Worm (Caenorhabditis elegans) whole organism, mixed stage, embryonic: Measurements from ENCODE around the gene ras-2.
"Not testable (repeated sequence)": the region's sequence is repeated elsewhere in the genome, so short reads cannot be mapped to it uniquely, and the experiment has no call there.

Source experiments
- M03D4.4 ChIP-seq: sonication (generic microtip); optimal IDR thresholded peaks from 2 replicates; lab custom pipeline; 2017; ENCODE audit warnings: mild to moderate bottlenecking, missing genetic modification characterization, missing compliant biosample characterization
- blmp-1 ChIP-seq: fragments of 150-350 bp; optimal IDR thresholded peaks from 2 replicates; lab custom pipeline; 2014; ENCODE audit warnings: missing biosample characterization, missing genetic modification characterization
- ceh-39 ChIP-seq: fragments of 150-350 bp; optimal IDR thresholded peaks from 2 replicates; lab custom pipeline; 2014; ENCODE audit warnings: missing biosample characterization, missing genetic modification characterization
- ces-1 ChIP-seq: fragments of 150-350 bp; optimal IDR thresholded peaks from 2 replicates; lab custom pipeline; 2014; ENCODE audit warnings: missing biosample characterization, missing genetic modification reagents, missing genetic modification characterization
- cnd-1 ChIP-seq: fragments of 200-800 bp; sonication (Bioruptor generic); optimal IDR thresholded peaks from 2 replicates; lab custom pipeline; 2018; ENCODE audit warnings: mild to moderate bottlenecking, missing genetic modification characterization, missing compliant biosample characterization
- drap-1 ChIP-seq: fragments of 200-800 bp; sonication (Bioruptor generic); optimal IDR thresholded peaks from 3 replicates; lab custom pipeline; 2018; ENCODE audit warnings: mild to moderate bottlenecking, missing genetic modification characterization, missing compliant biosample characterization
- elt-1 ChIP-seq: sonication (generic microtip); optimal IDR thresholded peaks from 2 replicates; lab custom pipeline; 2017; ENCODE audit warnings: missing genetic modification characterization, mild to moderate bottlenecking, missing compliant biosample characterization, antibody characterized with exemption, moderate library complexity, borderline replicate concordance; ENCODE audit not compliant: insufficient read depth
- elt-3 ChIP-seq: fragments of 150-350 bp; optimal IDR thresholded peaks from 2 replicates; lab custom pipeline; 2014; ENCODE audit warnings: missing biosample characterization, missing genetic modification characterization
- flh-1 ChIP-seq: fragments of 200-800 bp; sonication (Bioruptor generic); optimal IDR thresholded peaks from 2 replicates; lab custom pipeline; 2018; ENCODE audit warnings: mild to moderate bottlenecking, missing genetic modification characterization, moderate library complexity, missing compliant biosample characterization
- ham-2 ChIP-seq: fragments of 200-800 bp; sonication (Bioruptor generic); optimal IDR thresholded peaks from 2 replicates; lab custom pipeline; 2018; ENCODE audit warnings: mild to moderate bottlenecking, missing genetic modification characterization, missing compliant biosample characterization
- lin-32 ChIP-seq: fragments of 200-800 bp; sonication (Bioruptor generic); optimal IDR thresholded peaks from 2 replicates; lab custom pipeline; 2018; ENCODE audit warnings: mild to moderate bottlenecking, missing genetic modification characterization, missing compliant biosample characterization
- lsy-2 ChIP-seq: fragments of 150-350 bp; optimal IDR thresholded peaks from 2 replicates; lab custom pipeline; 2014; ENCODE audit warnings: missing biosample characterization, missing genetic modification characterization
- mep-1 ChIP-seq: fragments of 150-350 bp; optimal IDR thresholded peaks from 2 replicates; lab custom pipeline; 2017; ENCODE audit warnings: missing biosample characterization, missing genetic modification reagents, missing genetic modification characterization, inconsistent platforms
- mls-2 ChIP-seq: sonication (generic microtip); optimal IDR thresholded peaks from 2 replicates; lab custom pipeline; 2016; ENCODE audit warnings: mild to moderate bottlenecking, missing genetic modification characterization, moderate library complexity, missing compliant biosample characterization
- nhr-12 ChIP-seq: fragments of 150-350 bp; optimal IDR thresholded peaks from 2 replicates; lab custom pipeline; 2014; ENCODE audit warnings: missing biosample characterization, missing genetic modification characterization
- nhr-2 ChIP-seq: fragments of 150-350 bp; optimal IDR thresholded peaks from 2 replicates; lab custom pipeline; 2014; ENCODE audit warnings: missing biosample characterization, missing genetic modification characterization
- nhr-237 ChIP-seq: fragments of 150-350 bp; optimal IDR thresholded peaks from 2 replicates; lab custom pipeline; 2014; ENCODE audit warnings: missing biosample characterization, missing genetic modification characterization
- nhr-28 ChIP-seq: fragments of 150-350 bp; optimal IDR thresholded peaks from 2 replicates; lab custom pipeline; 2014; ENCODE audit warnings: missing biosample characterization, missing genetic modification characterization
- nhr-76 ChIP-seq: sonication (generic microtip); optimal IDR thresholded peaks from 2 replicates; lab custom pipeline; 2017; ENCODE audit warnings: missing biosample characterization, missing genetic modification characterization
- pha-4 ChIP-seq: fragments of 150-350 bp; optimal IDR thresholded peaks from 2 replicates; lab custom pipeline; 2018; ENCODE audit warnings: missing biosample characterization, missing genetic modification reagents, missing genetic modification characterization
- sem-2 ChIP-seq: fragments of 200-800 bp; sonication (Bioruptor generic); optimal IDR thresholded peaks from 2 replicates; lab custom pipeline; 2018; ENCODE audit warnings: mild to moderate bottlenecking, missing genetic modification characterization, missing compliant biosample characterization
- sptf-1 ChIP-seq: sonication (generic microtip); optimal IDR thresholded peaks from 2 replicates; lab custom pipeline; 2017; ENCODE audit warnings: mild to moderate bottlenecking, missing genetic modification characterization, moderate library complexity, missing compliant biosample characterization
- tbx-8 ChIP-seq: fragments of 200-800 bp; sonication (Bioruptor generic); optimal IDR thresholded peaks from 2 replicates; lab custom pipeline; 2018; ENCODE audit warnings: mild to moderate bottlenecking, missing genetic modification characterization, moderate library complexity, missing compliant biosample characterization
- unc-120 ChIP-seq: sonication (generic microtip); optimal IDR thresholded peaks from 2 replicates; lab custom pipeline; 2017; ENCODE audit warnings: missing genetic modification characterization, missing compliant biosample characterization; ENCODE audit not compliant: poor library complexity, severe bottlenecking
- unc-39 ChIP-seq: fragments of 150-350 bp; optimal IDR thresholded peaks from 2 replicates; lab custom pipeline; 2014; ENCODE audit warnings: missing biosample characterization, missing genetic modification characterization
- unc-62 ChIP-seq: fragments of 150-350 bp; optimal IDR thresholded peaks from 2 replicates; lab custom pipeline; 2014; ENCODE audit warnings: missing biosample characterization, missing genetic modification reagents, missing genetic modification characterization
- zip-8 ChIP-seq: fragments of 150-350 bp; optimal IDR thresholded peaks from 2 replicates; lab custom pipeline; 2014; ENCODE audit warnings: missing biosample characterization, missing genetic modification characterization
- ztf-11 ChIP-seq: fragments of 150-350 bp; optimal IDR thresholded peaks from 2 replicates; lab custom pipeline; 2014; ENCODE audit warnings: missing biosample characterization, missing genetic modification characterization

The ras-2 gene

DNA sequence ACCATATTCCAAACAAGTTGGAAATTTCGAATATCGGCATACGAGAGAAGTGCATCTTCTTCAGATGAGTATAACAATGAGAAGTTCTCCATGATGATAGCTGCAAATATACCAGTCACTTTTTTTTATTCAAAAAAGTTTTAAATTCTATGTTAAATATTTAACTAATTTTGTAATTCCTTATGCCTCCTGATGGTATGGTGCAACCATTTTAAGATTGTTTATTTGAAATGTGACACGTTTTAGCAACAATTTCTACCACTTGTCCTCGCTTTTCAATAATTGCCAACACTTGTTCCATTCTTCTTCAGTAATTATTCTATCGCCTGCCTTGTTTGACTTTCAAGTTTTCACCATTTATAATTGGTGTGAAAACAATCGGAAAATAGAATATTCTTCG, 6.1 kb upstream of the ras-2 start, which contains the start of gene F17C8.6:
F17C8.6 (minus strand) TSS at position 101 of the 400 bp plus-strand sequence.
- no peak for TF ChIP-seq zip-8 (tag; lab: Kevin White, UChicago)
- TF ChIP-seq blmp-1 (tag; lab: Kevin White, UChicago), result no peak
- no peak for TF ChIP-seq elt-3 (tag; lab: Kevin White, UChicago)
- TF ChIP-seq nhr-28 (tag; lab: Kevin White, UChicago), result no peak
- no peak for TF ChIP-seq flh-1 (GFP tag; lab: Kevin White, UChicago)
- no peak for TF ChIP-seq unc-62 (GFP tag; lab: Kevin White, UChicago)
- no peak for TF ChIP-seq sem-2 (GFP tag; lab: Kevin White, UChicago)

DNA sequence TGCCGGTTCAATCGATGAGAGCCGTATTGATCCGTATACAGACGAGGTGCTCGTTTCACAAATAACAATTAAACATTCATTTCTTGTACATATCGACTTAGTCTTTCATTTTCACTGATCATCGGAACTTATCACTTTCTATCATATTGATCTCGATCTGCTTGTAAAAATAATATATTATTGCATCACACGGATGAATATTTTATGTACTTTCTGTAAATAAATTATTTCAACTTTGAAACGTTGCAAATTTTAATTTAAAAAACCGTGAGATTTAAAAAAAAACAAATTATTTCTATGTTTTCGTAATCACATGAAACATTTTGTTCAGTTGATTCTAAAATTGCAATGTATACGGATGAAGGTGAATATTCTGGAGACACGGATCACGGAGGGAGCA, 2.7 kb upstream of the ras-2 start, which contains the start of gene twk-6:
twk-6 (plus strand) TSS at position 301 of the 400 bp plus-strand sequence.
- TF ChIP-seq lsy-2 (tag; lab: Kevin White, UChicago); drap-1 (GFP tag; lab: Kevin White, UChicago); cnd-1 (tag; lab: Kevin White, UChicago): not testable (repeated sequence)

DNA sequence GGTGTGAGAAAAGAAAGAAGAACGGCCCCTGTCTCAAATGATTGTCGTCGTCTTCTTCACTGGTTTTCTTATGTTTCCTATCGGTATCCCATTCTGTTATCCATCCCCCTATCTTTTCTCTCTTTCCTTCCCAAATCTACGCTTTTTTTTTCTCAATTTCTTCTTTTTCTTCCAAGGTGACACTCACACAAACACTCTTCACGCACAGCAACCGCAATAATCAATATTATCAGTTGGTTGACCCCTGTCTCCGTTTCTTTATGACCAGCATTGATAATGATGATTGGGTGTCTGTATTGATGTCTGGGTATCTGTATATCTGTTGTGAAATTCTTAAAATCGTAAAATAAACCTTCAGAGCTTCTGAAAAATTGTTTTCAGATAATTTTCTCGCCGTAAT, 945 bp upstream of the ras-2 start:
- TF ChIP-seq ham-2 (GFP tag; lab: Kevin White, UChicago), result no peak
- TF ChIP-seq unc-120 (tag; lab: Kevin White, UChicago), result no peak
- TF ChIP-seq mep-1 (tag; lab: Kevin White, UChicago), result no peak
- TF ChIP-seq tbx-8 (GFP tag; lab: Kevin White, UChicago), result no peak
- no peak for TF ChIP-seq unc-39
- no peak for TF ChIP-seq ces-1 (GFP tag; lab: Kevin White, UChicago)
- no peak for TF ChIP-seq nhr-76 (tag; lab: Kevin White, UChicago)
- TF ChIP-seq mls-2, result no peak

DNA sequence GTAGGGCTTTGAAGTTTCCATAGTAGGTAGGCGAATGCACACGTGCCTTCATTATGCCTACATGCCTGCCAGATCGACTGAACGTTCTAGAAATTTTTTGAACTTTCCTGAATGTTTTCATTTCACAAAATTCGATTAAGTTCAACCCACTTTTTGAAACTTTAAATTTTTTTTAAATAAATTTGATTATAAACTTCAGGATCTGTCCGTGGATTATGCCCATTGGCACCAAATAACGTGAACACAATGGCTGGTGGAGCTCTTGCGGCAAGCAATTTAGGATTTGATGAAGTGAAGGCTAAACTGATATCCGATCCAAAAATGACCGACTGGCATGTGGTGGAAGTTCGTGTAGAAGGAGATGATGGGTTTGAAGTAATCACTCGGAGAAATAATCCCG, 4.4 kb downstream of the ras-2 start, which contains the start of gene F17C8.7:
F17C8.7 (plus strand) TSS at position 301 of the 400 bp plus-strand sequence.
- TF ChIP-seq nhr-2 (tag; lab: Kevin White, UChicago), result no peak
- TF ChIP-seq pha-4, result no peak
- TF ChIP-seq mls-2, result no peak
- TF ChIP-seq nhr-237 (tag; lab: Kevin White, UChicago), result no peak
- TF ChIP-seq blmp-1 (tag; lab: Kevin White, UChicago), result no peak
- no peak for TF ChIP-seq ztf-11
- no peak for TF ChIP-seq sem-2 (GFP tag; lab: Kevin White, UChicago)
- TF ChIP-seq M03D4.4 (tag; lab: Kevin White, UChicago), result no peak
- no peak for TF ChIP-seq nhr-12
- TF ChIP-seq ceh-39 (tag; lab: Kevin White, UChicago), result no peak
- TF ChIP-seq nhr-76 (tag; lab: Kevin White, UChicago), result no peak
- no peak for TF ChIP-seq nhr-28 (tag; lab: Kevin White, UChicago)
- TF ChIP-seq elt-1 (tag; lab: Kevin White, UChicago), result no peak
- no peak for TF ChIP-seq zip-8 (tag; lab: Kevin White, UChicago)
- no peak for TF ChIP-seq lin-32

DNA sequence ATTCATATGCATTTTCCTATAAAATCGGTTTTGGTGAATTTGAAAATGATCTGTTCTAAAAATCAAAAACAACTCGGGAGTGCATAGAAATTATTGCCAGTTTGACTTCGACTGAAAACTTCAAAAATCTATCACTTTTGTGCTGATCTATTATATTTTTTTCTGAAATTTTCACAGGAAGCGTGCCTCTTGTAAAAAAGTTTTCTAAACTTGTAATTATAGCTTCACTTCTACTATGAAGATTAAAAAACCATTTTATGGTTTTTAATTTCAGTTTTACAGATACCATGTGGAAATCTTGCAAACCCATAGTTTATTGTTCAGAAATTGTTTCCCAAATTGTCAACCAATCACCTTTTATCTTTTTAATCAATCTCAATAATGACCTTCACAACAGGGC, 5.8 kb downstream of the ras-2 start, which contains the start of gene F17C8.9:
F17C8.9 (plus strand) TSS at position 301 of the 400 bp plus-strand sequence.
- TF ChIP-seq nhr-237 (tag; lab: Kevin White, UChicago) (no peak), nhr-76 (tag; lab: Kevin White, UChicago) (no peak), lsy-2 (tag; lab: Kevin White, UChicago) (no peak), ceh-39 (tag; lab: Kevin White, UChicago) (no peak), nhr-12 (no peak), unc-62 (GFP tag; lab: Kevin White, UChicago) (no peak), ces-1 (GFP tag; lab: Kevin White, UChicago) (no peak), sptf-1 (tag; lab: Kevin White, UChicago) (no peak), nhr-2 (tag; lab: Kevin White, UChicago) (no peak), nhr-28 (tag; lab: Kevin White, UChicago) (no peak), ham-2 (GFP tag; lab: Kevin White, UChicago) (no peak), zip-8 (tag; lab: Kevin White, UChicago) (no peak)
